Fruit fly (Drosophila melanogaster) whole organism, prepupa: ENCODE results near the gene Sec24CD.

Experiments used
- Blimp-1 ChIP-seq: fragments of 200-800 bp; sonication (Bioruptor generic); optimal IDR thresholded peaks from 3 replicates; lab custom pipeline; 2017; ENCODE audit warnings: missing biosample characterization, missing genetic modification characterization, mild to moderate bottlenecking, moderate library complexity, missing genetic modification reagents
- CG10631 ChIP-seq: fragments of 200-800 bp; sonication (Bioruptor generic); optimal IDR thresholded peaks from 2 replicates; lab custom pipeline; 2016; ENCODE audit warnings: missing biosample characterization, missing genetic modification characterization
- CG10669 ChIP-seq: fragments of 200-800 bp; sonication (Bioruptor generic); optimal IDR thresholded peaks from 3 replicates; lab custom pipeline; 2018; ENCODE audit warnings: missing biosample characterization, mild to moderate bottlenecking, missing genetic modification characterization, moderate library complexity
- CG11294 ChIP-seq: fragments of 200-800 bp; sonication (Bioruptor generic); IDR thresholded peaks from 2 replicates; pipeline ENCODE4 v1.3.6; 2022; ENCODE audit warnings: missing biosample characterization, missing genetic modification characterization
- CG15336 ChIP-seq: fragments of 200-800 bp; sonication (Bioruptor generic); IDR thresholded peaks from 2 replicates; pipeline ENCODE4 v1.3.6; 2022; ENCODE audit warnings: missing biosample characterization, missing genetic modification characterization
- CG3032 ChIP-seq: fragments of 200-800 bp; optimal IDR thresholded peaks from 2 replicates; lab custom pipeline; 2019; ENCODE audit warnings: missing biosample characterization, mild to moderate bottlenecking, missing genetic modification characterization, moderate library complexity
- CG34406 ChIP-seq: fragments of 200-800 bp; sonication (Bioruptor generic); optimal IDR thresholded peaks from 3 replicates; lab custom pipeline; 2016; ENCODE audit warnings: missing biosample characterization, missing genetic modification characterization
- CG6163 ChIP-seq: fragments of 200-800 bp; sonication (Bioruptor generic); IDR thresholded peaks from 3 replicates; pipeline ENCODE4 v1.3.6; 2022; ENCODE audit warnings: missing biosample characterization, missing genetic modification characterization
- CG6276 ChIP-seq: fragments of 200-800 bp; sonication (Bioruptor generic); optimal IDR thresholded peaks from 2 replicates; lab custom pipeline; 2017; ENCODE audit warnings: missing biosample characterization, mild to moderate bottlenecking, missing genetic modification characterization
- CG6808 ChIP-seq: fragments of 200-800 bp; sonication (Bioruptor generic); optimal IDR thresholded peaks from 3 replicates; lab custom pipeline; 2017; ENCODE audit warnings: missing biosample characterization, missing genetic modification characterization, mild to moderate bottlenecking, moderate library complexity, missing genetic modification reagents
- CG6854 ChIP-seq: fragments of 200-800 bp; sonication (Bioruptor generic); optimal IDR thresholded peaks from 2 replicates; lab custom pipeline; 2017; ENCODE audit warnings: missing biosample characterization, mild to moderate bottlenecking, missing genetic modification characterization
- CG7368 ChIP-seq: fragments of 200-800 bp; sonication (Bioruptor generic); optimal IDR thresholded peaks from 3 replicates; lab custom pipeline; 2016; ENCODE audit warnings: missing biosample characterization, missing genetic modification characterization
- CG8119 ChIP-seq: fragments of 200-800 bp; sonication (Bioruptor generic); IDR thresholded peaks from 3 replicates; pipeline ENCODE4 v1.3.6; 2022; ENCODE audit warnings: missing biosample characterization, missing genetic modification characterization
- CG8319 ChIP-seq: fragments of 200-800 bp; sonication (Bioruptor generic); optimal IDR thresholded peaks from 3 replicates; lab custom pipeline; 2016; ENCODE audit warnings: missing biosample characterization, missing genetic modification characterization
- CG9139 ChIP-seq: fragments of 200-800 bp; sonication (Bioruptor generic); optimal IDR thresholded peaks from 3 replicates; lab custom pipeline; 2017; ENCODE audit warnings: missing biosample characterization, mild to moderate bottlenecking, missing genetic modification characterization
- Eip75B ChIP-seq: fragments of 200-800 bp; sonication (Bioruptor generic); optimal IDR thresholded peaks from 3 replicates; lab custom pipeline; 2016; ENCODE audit warnings: missing biosample characterization, missing genetic modification characterization
- Eip78C ChIP-seq: fragments of 200-800 bp; sonication (Bioruptor generic); peaks from one replicate; lab custom pipeline; 2016; ENCODE audit warnings: missing biosample characterization, missing genetic modification characterization
- Eip93F ChIP-seq: fragments of 200-800 bp; sonication (Bioruptor generic); optimal IDR thresholded peaks from 2 replicates; lab custom pipeline; 2016; ENCODE audit warnings: missing biosample characterization, mild to moderate bottlenecking, missing genetic modification characterization
- Ets96B ChIP-seq: fragments of 200-800 bp; optimal IDR thresholded peaks from 2 replicates; lab custom pipeline; 2019; ENCODE audit warnings: missing biosample characterization, mild to moderate bottlenecking, missing genetic modification characterization, moderate library complexity
- Gug ChIP-seq: fragments of 200-800 bp; sonication (Bioruptor generic); IDR thresholded peaks from 2 replicates; pipeline ENCODE4 v1.3.6; 2022; ENCODE audit warnings: missing biosample characterization, missing genetic modification characterization
- Hr39 ChIP-seq: fragments of 200-800 bp; sonication (Bioruptor generic); optimal IDR thresholded peaks from 2 replicates; lab custom pipeline; 2016; ENCODE audit warnings: missing biosample characterization, missing genetic modification characterization
- Hr4 ChIP-seq: fragments of 200-800 bp; sonication (Bioruptor generic); optimal IDR thresholded peaks from 3 replicates; lab custom pipeline; 2016; ENCODE audit warnings: missing biosample characterization, missing genetic modification characterization
- OdsH ChIP-seq: fragments of 200-800 bp; sonication (Bioruptor generic); optimal IDR thresholded peaks from 3 replicates; lab custom pipeline; 2016; ENCODE audit warnings: missing biosample characterization, missing genetic modification characterization
- Smox ChIP-seq: fragments of 200-800 bp; sonication (Bioruptor generic); optimal IDR thresholded peaks from 3 replicates; lab custom pipeline; 2016; ENCODE audit warnings: missing biosample characterization, missing genetic modification characterization
- Sox102F ChIP-seq: fragments of 200-800 bp; sonication (Bioruptor generic); optimal IDR thresholded peaks from 2 replicates; lab custom pipeline; 2016; ENCODE audit warnings: missing biosample characterization, mild to moderate bottlenecking, missing genetic modification characterization
- Sox14 ChIP-seq: fragments of 200-800 bp; sonication (Bioruptor generic); optimal IDR thresholded peaks from 3 replicates; lab custom pipeline; 2016; ENCODE audit warnings: missing biosample characterization, missing genetic modification characterization
- Sox15 ChIP-seq: fragments of 200-800 bp; sonication (Bioruptor generic); optimal IDR thresholded peaks from 3 replicates; lab custom pipeline; 2016; ENCODE audit warnings: missing biosample characterization, missing genetic modification characterization
- achi ChIP-seq: fragments of 200-800 bp; sonication (Bioruptor generic); optimal IDR thresholded peaks from 3 replicates; lab custom pipeline; 2016; ENCODE audit warnings: missing biosample characterization, missing genetic modification characterization
- acj6 ChIP-seq: fragments of 200-800 bp; sonication (Bioruptor generic); optimal IDR thresholded peaks from 3 replicates; lab custom pipeline; 2016; ENCODE audit warnings: missing biosample characterization, missing genetic modification characterization
- dac ChIP-seq: fragments of 200-800 bp; sonication (Bioruptor generic); optimal IDR thresholded peaks from 2 replicates; lab custom pipeline; 2017; ENCODE audit warnings: missing biosample characterization, mild to moderate bottlenecking, missing genetic modification characterization
- eg ChIP-seq: fragments of 200-800 bp; sonication (Bioruptor generic); IDR thresholded peaks from 3 replicates; pipeline ENCODE4 v1.3.6; 2022; ENCODE audit warnings: missing biosample characterization, missing genetic modification characterization
- esn ChIP-seq: fragments of 200-800 bp; sonication (Bioruptor generic); optimal IDR thresholded peaks from 2 replicates; lab custom pipeline; 2016; ENCODE audit warnings: missing biosample characterization, mild to moderate bottlenecking, missing genetic modification characterization, moderate library complexity
- fd59A ChIP-seq: fragments of 200-800 bp; sonication (Bioruptor generic); optimal IDR thresholded peaks from 2 replicates; lab custom pipeline; 2017; ENCODE audit warnings: missing biosample characterization, mild to moderate bottlenecking, missing genetic modification characterization, missing genetic modification reagents
- fd85E ChIP-seq: fragments of 200-800 bp; sonication (Bioruptor generic); optimal IDR thresholded peaks from 3 replicates; lab custom pipeline; 2016; ENCODE audit warnings: missing biosample characterization, missing genetic modification characterization
- fkh ChIP-seq: fragments of 200-800 bp; sonication (Bioruptor generic); optimal IDR thresholded peaks from 3 replicates; lab custom pipeline; 2017; ENCODE audit warnings: missing biosample characterization, mild to moderate bottlenecking, missing genetic modification characterization, moderate library complexity
- net ChIP-seq: fragments of 200-800 bp; sonication (Bioruptor generic); optimal IDR thresholded peaks from 3 replicates; lab custom pipeline; 2016; ENCODE audit warnings: missing biosample characterization, missing genetic modification characterization
- pdm3 ChIP-seq: fragments of 200-800 bp; sonication (Bioruptor generic); optimal IDR thresholded peaks from 3 replicates; lab custom pipeline; 2016; ENCODE audit warnings: missing biosample characterization, missing genetic modification characterization
- ss ChIP-seq, 2 experiments: fragments of 200-800 bp; sonication (Bioruptor generic); optimal IDR thresholded peaks; 2 replicates in 1 of 2; 3 replicates in 1 of 2; lab custom pipeline; 2017 to 2018; ENCODE audit warnings: mild to moderate bottlenecking in 2 of 2, missing biosample characterization in 2 of 2, missing genetic modification characterization in 2 of 2, moderate library complexity in 1 of 2
- svp ChIP-seq: fragments of 200-800 bp; sonication (Bioruptor generic); peaks from one replicate; lab custom pipeline; 2016; ENCODE audit warnings: missing biosample characterization, missing genetic modification characterization
- topi ChIP-seq: fragments of 200-800 bp; sonication (Bioruptor generic); optimal IDR thresholded peaks from 3 replicates; lab custom pipeline; 2016; ENCODE audit warnings: missing biosample characterization, missing genetic modification characterization

Gene Sec24CD

DNA sequence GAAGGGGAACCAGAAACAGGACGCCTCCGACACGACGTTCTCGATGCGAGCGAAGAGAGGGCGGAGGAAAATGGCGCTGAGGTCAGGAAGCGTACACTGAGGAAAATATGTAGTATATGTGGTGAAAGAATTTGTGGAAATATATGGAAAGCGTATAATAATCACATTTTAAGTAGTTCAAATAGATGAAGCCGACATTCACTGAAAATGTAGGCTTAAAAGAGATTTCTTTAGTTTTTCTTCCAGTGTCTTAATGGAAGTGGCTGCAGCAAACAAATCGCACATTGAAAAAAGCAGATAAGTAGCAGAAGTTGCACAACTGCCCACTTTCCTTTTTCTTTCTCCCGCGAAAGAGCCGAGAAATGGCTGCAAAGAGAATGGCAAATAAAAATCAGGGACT is 12.9 kb upstream of the Sec24CD start (continued):
- TF ChIP-seq acj6 (GFP tag; lab: Kevin White, UChicago), result peak; percentile 31
- peak; percentile 5 for TF ChIP-seq CG10669 (GFP tag; lab: Kevin White, UChicago)
- TF ChIP-seq net, result no peak
- TF ChIP-seq CG8319 (GFP tag; lab: Kevin White, UChicago), result no peak
- peak; percentile 63 for TF ChIP-seq Eip78C (GFP tag; lab: Kevin White, UChicago)
- 0 out of 3 replicates have a peak, but pooled peaks have one; percentile 25 for TF ChIP-seq eg (GFP tag; lab: Robert Waterston, UW)
- no peak for TF ChIP-seq CG3032 (tag; lab: Kevin White, UChicago)
- peak; percentile 9 for TF ChIP-seq Eip75B
- TF ChIP-seq Hr4 (GFP tag; lab: Kevin White, UChicago), result peak; percentile 21
- no peak for TF ChIP-seq esn (GFP tag; lab: Kevin White, UChicago)
- no peak for TF ChIP-seq topi (GFP tag; lab: Kevin White, UChicago)

DNA sequence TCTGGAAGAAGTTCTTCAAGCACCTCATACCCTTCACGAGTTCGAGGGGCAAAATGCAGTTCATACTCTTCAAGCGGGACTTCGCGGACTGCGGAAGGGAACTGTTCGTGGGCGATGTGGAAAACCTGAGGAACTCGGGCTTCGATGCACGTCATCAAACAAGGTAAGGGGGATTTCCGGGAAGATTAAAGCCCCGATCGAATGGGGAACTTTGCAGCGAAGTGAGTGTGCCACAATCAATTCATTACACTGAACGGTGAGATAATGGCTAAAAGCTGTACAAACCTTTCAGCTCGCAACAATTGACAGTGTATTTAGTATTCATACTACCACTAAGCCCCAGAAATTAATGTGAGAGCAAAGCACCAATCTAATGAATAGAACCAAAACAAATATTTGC is 6.1 kb upstream of the Sec24CD start:
- TF ChIP-seq pdm3 (GFP tag; lab: Kevin White, UChicago) (no peak), CG11294 (GFP tag; lab: Robert Waterston, UW) (no peak), fd59A (GFP tag; lab: Kevin White, UChicago) (no peak), Hr4 (GFP tag; lab: Kevin White, UChicago) (no peak), Sox102F (GFP tag; lab: Kevin White, UChicago) (no peak), Sox14 (GFP tag; lab: Kevin White, UChicago) (no peak), CG6276 (GFP tag; lab: Kevin White, UChicago) (no peak), Sox15 (GFP tag; lab: Kevin White, UChicago) (no peak)
- TF ChIP-seq, all 60 proteins: peak for 0

DNA sequence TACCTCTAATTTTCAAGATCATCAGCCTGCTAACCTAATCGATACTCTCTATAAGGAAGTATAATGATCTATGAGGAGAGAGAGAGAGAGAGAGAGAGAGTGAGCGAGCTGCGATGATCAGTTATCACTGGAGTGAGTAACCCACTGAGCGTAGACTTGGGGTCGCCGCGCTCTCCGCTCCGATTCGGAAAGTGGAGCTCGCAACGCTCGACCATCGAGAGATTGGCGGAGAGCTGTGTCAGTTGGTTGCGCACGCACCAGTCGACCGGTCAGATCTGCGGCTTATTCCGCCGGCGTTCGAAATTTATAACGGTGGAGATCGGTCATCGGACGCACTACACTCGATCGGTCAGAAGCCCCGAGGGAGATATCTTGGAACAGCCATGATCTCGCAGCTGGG is 5.5 kb upstream of the Sec24CD start, which contains the start of gene CG4267:
Gene CG4267, plus strand, starts transcription at position 240 of the 400 bp plus-strand sequence.
- TF ChIP-seq CG6163 (GFP tag; lab: Robert Waterston, UW) (peak; percentile 44; the same call in 1 of the 3 replicates), CG11294 (GFP tag; lab: Robert Waterston, UW) (no peak), eg (GFP tag; lab: Robert Waterston, UW) (0 out of 3 replicates have a peak, but pooled peaks have one; percentile 25), Eip78C (GFP tag; lab: Kevin White, UChicago) (peak; percentile 64), svp (GFP tag; lab: Kevin White, UChicago) (peak; percentile 93), Blimp-1 (GFP tag; lab: Kevin White, UChicago) (no peak), CG34406 (GFP tag; lab: Kevin White, UChicago) (no peak)

DNA sequence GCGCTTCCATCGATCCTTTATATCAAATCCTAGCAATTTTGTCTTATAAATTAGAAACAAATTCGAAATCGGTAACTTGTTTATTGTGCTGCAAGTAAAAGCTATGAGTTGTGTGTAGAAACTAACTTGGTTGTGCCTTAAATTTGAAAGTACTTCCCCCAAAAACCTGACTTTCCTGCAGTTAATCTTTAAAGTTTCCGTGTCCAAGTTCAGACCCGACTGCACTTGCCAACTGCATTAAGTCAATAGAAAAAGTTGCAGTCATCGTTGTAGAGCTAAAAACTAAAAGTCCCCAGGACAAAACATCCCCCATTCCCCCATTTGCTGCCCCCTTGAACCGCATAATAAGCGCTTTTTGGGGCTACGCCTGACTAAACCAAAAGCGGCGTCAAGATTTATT is 3.8 kb upstream of the Sec24CD start, which contains the start of gene Tengl1:
Gene Tengl1, minus strand, starts transcription at position 101 of the 400 bp plus-strand sequence.
- TF ChIP-seq fd59A (GFP tag; lab: Kevin White, UChicago), result no peak
- TF ChIP-seq fkh, result no peak
- TF ChIP-seq Sox15 (GFP tag; lab: Kevin White, UChicago), result no peak
- TF ChIP-seq CG6808 (GFP tag; lab: Kevin White, UChicago), result no peak
- TF ChIP-seq fd85E, result no peak
- TF ChIP-seq Sox14 (GFP tag; lab: Kevin White, UChicago), result no peak
- no peak for TF ChIP-seq CG9139 (GFP tag; lab: Kevin White, UChicago)
- TF ChIP-seq Ets96B (tag; lab: Kevin White, UChicago), result no peak
- no peak for TF ChIP-seq CG10631 (GFP tag; lab: Kevin White, UChicago)
- TF ChIP-seq CG8119 (GFP tag; lab: Robert Waterston, UW), result no peak
- TF ChIP-seq Eip93F, result no peak
- TF ChIP-seq Hr39 (GFP tag; lab: Kevin White, UChicago), result no peak
- TF ChIP-seq CG6163 (GFP tag; lab: Robert Waterston, UW), result no peak
- TF ChIP-seq OdsH (GFP tag; lab: Kevin White, UChicago), result no peak
- TF ChIP-seq dac (GFP tag; lab: Kevin White, UChicago), result no peak

DNA sequence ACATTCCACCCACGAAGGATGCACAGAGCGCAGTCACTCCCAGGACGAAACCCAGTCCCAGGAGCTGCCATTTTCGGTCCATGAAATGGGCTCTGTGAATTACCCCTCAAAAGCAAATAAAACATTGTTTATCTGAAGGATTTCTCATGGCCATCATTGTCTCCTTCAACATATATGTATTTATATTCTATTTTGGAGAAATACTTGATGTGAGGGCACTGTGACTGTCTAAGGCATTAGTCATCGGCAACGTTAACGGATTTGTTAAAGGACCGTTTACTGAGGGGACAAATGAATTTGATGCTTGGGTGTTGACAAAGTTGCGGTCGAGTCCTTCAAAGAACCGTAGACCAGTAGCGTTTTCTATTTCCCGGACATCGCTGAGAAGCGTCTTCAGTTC is 2.6 kb upstream of the Sec24CD start, which contains the start of gene Tengl2:
Gene Tengl2, minus strand, starts transcription at position 101 of the 400 bp plus-strand sequence.
- TF ChIP-seq Eip75B (no peak), Smox (GFP tag; lab: Kevin White, UChicago) (no peak), fd85E (no peak), Eip78C (GFP tag; lab: Kevin White, UChicago) (no peak), CG15336 (GFP tag; lab: Robert Waterston, UW) (no peak), OdsH (GFP tag; lab: Kevin White, UChicago) (no peak), CG3032 (tag; lab: Kevin White, UChicago) (no peak), CG11294 (GFP tag; lab: Robert Waterston, UW) (no peak), esn (GFP tag; lab: Kevin White, UChicago) (no peak), CG8119 (GFP tag; lab: Robert Waterston, UW) (no peak), svp (GFP tag; lab: Kevin White, UChicago) (no peak), CG7368 (no peak), achi (GFP tag; lab: Kevin White, UChicago) (no peak), Ets96B (tag; lab: Kevin White, UChicago) (no peak), Gug (GFP tag; lab: Robert Waterston, UW) (no peak), CG6854 (no peak), ss (GFP tag; optimal IDR thresholded peaks at IDR 0.05; lab: Kevin White, UChicago) (no peak), CG6163 (GFP tag; lab: Robert Waterston, UW) (no peak), CG9139 (GFP tag; lab: Kevin White, UChicago) (no peak)
